Fruit fly (Drosophila melanogaster) whole organism, embryonic: ENCODE measurements around the gene PRL-1.

Experiments
- Adf1 ChIP-seq: fragments of 200-800 bp; sonication (Bioruptor generic); IDR thresholded peaks from 2 replicates; pipeline ENCODE4 v1.3.6; 2022; ENCODE audit warnings: missing biosample characterization, missing genetic modification characterization
- Atf6 ChIP-seq: fragments of 200-800 bp; sonication (Bioruptor generic); IDR thresholded peaks from 2 replicates; pipeline ENCODE4 v1.3.6; 2022; ENCODE audit warnings: missing biosample characterization, missing genetic modification characterization
- CG10654 ChIP-seq: fragments of 200-800 bp; sonication (Bioruptor generic); optimal IDR thresholded peaks from 2 replicates; lab custom pipeline; 2016; ENCODE audit warnings: missing biosample characterization, missing genetic modification characterization
- CG13296 ChIP-seq: fragments of 200-800 bp; sonication (Bioruptor generic); optimal IDR thresholded peaks from 3 replicates; lab custom pipeline; 2018; ENCODE audit warnings: missing biosample characterization, mild to moderate bottlenecking, missing genetic modification characterization
- CG13424 ChIP-seq: fragments of 200-800 bp; sonication (Bioruptor generic); optimal IDR thresholded peaks from 2 replicates; lab custom pipeline; 2019; ENCODE audit warnings: missing biosample characterization, mild to moderate bottlenecking, missing genetic modification characterization, moderate library complexity
- CG16779 ChIP-seq: fragments of 200-800 bp; sonication (Bioruptor generic); IDR thresholded peaks from 2 replicates; pipeline ENCODE4 v1.3.6; 2022; ENCODE audit warnings: missing biosample characterization, missing genetic modification characterization
- CG2120 ChIP-seq: fragments of 200-800 bp; sonication (Bioruptor generic); optimal IDR thresholded peaks from 3 replicates; lab custom pipeline; 2016; ENCODE audit warnings: missing biosample characterization, missing genetic modification characterization
- CG2199 ChIP-seq: fragments of 200-800 bp; sonication (Bioruptor generic); IDR thresholded peaks from 3 replicates; pipeline ENCODE4 v1.3.6; 2022; ENCODE audit warnings: missing biosample characterization, missing genetic modification characterization
- CG3163 ChIP-seq: fragments of 200-800 bp; sonication (Bioruptor generic); optimal IDR thresholded peaks from 3 replicates; lab custom pipeline; 2016; ENCODE audit warnings: missing biosample characterization, missing genetic modification characterization
- CG32772 ChIP-seq: fragments of 200-800 bp; sonication (Bioruptor generic); IDR thresholded peaks from 2 replicates; pipeline ENCODE4 v1.3.6; 2022; ENCODE audit warnings: missing biosample characterization, missing genetic modification characterization
- CG33213 ChIP-seq: fragments of 200-800 bp; sonication (Bioruptor generic); optimal IDR thresholded peaks from 3 replicates; lab custom pipeline; 2016; ENCODE audit warnings: missing biosample characterization, missing genetic modification characterization
- CG34224 ChIP-seq: fragments of 200-800 bp; sonication (Bioruptor generic); IDR thresholded peaks from 3 replicates; pipeline ENCODE4 v1.3.6; 2022; ENCODE audit warnings: missing biosample characterization, missing genetic modification characterization; ENCODE audit not compliant: partially characterized antibody
- CG5245 ChIP-seq: fragments of 200-800 bp; sonication (Bioruptor generic); optimal IDR thresholded peaks from 3 replicates; lab custom pipeline; 2016; ENCODE audit warnings: missing biosample characterization, missing genetic modification characterization
- CG7357 ChIP-seq: fragments of 200-800 bp; sonication (Bioruptor generic); IDR thresholded peaks from 3 replicates; pipeline ENCODE4 v1.3.6; 2022; ENCODE audit warnings: missing biosample characterization, missing genetic modification characterization
- CG7928 ChIP-seq: fragments of 200-800 bp; sonication (Bioruptor generic); optimal IDR thresholded peaks from 2 replicates; lab custom pipeline; 2017; ENCODE audit warnings: missing biosample characterization, mild to moderate bottlenecking, missing genetic modification characterization
- CG8290 ChIP-seq, 3 experiments: fragments of 200-800 bp; sonication (Bioruptor generic); optimal IDR thresholded peaks; 2 replicates each; lab custom pipeline; 2016 to 2019; ENCODE audit warnings: missing biosample characterization in 3 of 3, missing genetic modification characterization in 3 of 3, mild to moderate bottlenecking in 2 of 3, moderate library complexity in 1 of 3
- CG8359 ChIP-seq: fragments of 200-800 bp; sonication (Bioruptor generic); optimal IDR thresholded peaks from 2 replicates; lab custom pipeline; 2017; ENCODE audit warnings: missing biosample characterization, mild to moderate bottlenecking, missing genetic modification characterization, borderline replicate concordance
- CG8388 ChIP-seq: fragments of 200-800 bp; sonication (Bioruptor generic); optimal IDR thresholded peaks from 2 replicates; lab custom pipeline; 2019; ENCODE audit warnings: missing biosample characterization, mild to moderate bottlenecking, missing genetic modification characterization, moderate library complexity
- CG9609 ChIP-seq: fragments of 200-800 bp; sonication (Bioruptor generic); optimal IDR thresholded peaks from 3 replicates; lab custom pipeline; 2016; ENCODE audit warnings: missing biosample characterization, missing genetic modification characterization
- D19A ChIP-seq: fragments of 200-800 bp; optimal IDR thresholded peaks from 3 replicates; lab custom pipeline; 2019; ENCODE audit warnings: missing biosample characterization, mild to moderate bottlenecking, missing genetic modification characterization, moderate library complexity
- E2f1 ChIP-seq: fragments of 200-800 bp; sonication (Bioruptor generic); IDR thresholded peaks from 2 replicates; pipeline ENCODE4 v1.3.6; 2022; ENCODE audit warnings: missing biosample characterization, missing genetic modification characterization
- E2f2 ChIP-seq: fragments of 200-800 bp; sonication (Bioruptor generic); IDR thresholded peaks from 2 replicates; pipeline ENCODE4 v1.3.6; 2022; ENCODE audit warnings: missing biosample characterization, missing genetic modification characterization
- Jarid2 ChIP-seq: fragments of 200-800 bp; sonication (Bioruptor generic); optimal IDR thresholded peaks from 3 replicates; lab custom pipeline; 2017; ENCODE audit warnings: mild to moderate bottlenecking, missing biosample characterization, missing genetic modification reagents, missing genetic modification characterization
- Max ChIP-seq: fragments of 200-800 bp; sonication (Bioruptor generic); optimal IDR thresholded peaks from 2 replicates; lab custom pipeline; 2016; ENCODE audit warnings: missing biosample characterization, mild to moderate bottlenecking, missing genetic modification characterization
- Med ChIP-seq: fragments of 200-800 bp; sonication (Bioruptor generic); peaks from one replicate; lab custom pipeline; 2016; ENCODE audit warnings: missing biosample characterization, missing genetic modification characterization, mild to moderate bottlenecking, inconsistent platforms, moderate library complexity
- NfI ChIP-seq: fragments of 200-800 bp; sonication (Bioruptor generic); optimal IDR thresholded peaks from 3 replicates; lab custom pipeline; 2018; ENCODE audit warnings: missing biosample characterization, mild to moderate bottlenecking, missing genetic modification characterization, moderate library complexity
- Poxn ChIP-seq: fragments of 200-800 bp; sonication (Bioruptor generic); IDR thresholded peaks from 2 replicates; pipeline ENCODE4 v1.3.6; 2022; ENCODE audit warnings: missing biosample characterization, missing genetic modification characterization
- Trl ChIP-seq, 3 experiments: fragments of >200 bp in 2 of 3; fragments of 200-800 bp in 1 of 3; sonication (Bioruptor generic) in 1 of 3; optimal IDR thresholded peaks; 2 replicates in 1 of 3; 3 replicates in 2 of 3; lab custom pipeline; 2016 to 2017; ENCODE audit warnings: missing biosample characterization in 1 of 3, missing genetic modification characterization in 1 of 3
- amos ChIP-seq: fragments of 200-800 bp; sonication (Bioruptor generic); IDR thresholded peaks from 2 replicates; pipeline ENCODE4 v1.3.6; 2022; ENCODE audit warnings: missing biosample characterization, missing genetic modification characterization; ENCODE audit not compliant: partially characterized antibody
- cato ChIP-seq: fragments of 200-800 bp; sonication (Bioruptor generic); optimal IDR thresholded peaks from 2 replicates; lab custom pipeline; 2016; ENCODE audit warnings: missing biosample characterization, missing genetic modification characterization, borderline replicate concordance
- chinmo ChIP-seq: fragments of 200-800 bp; sonication (Bioruptor generic); IDR thresholded peaks from 4 replicates; pipeline ENCODE4 v1.3.6; 2022; ENCODE audit warnings: missing biosample characterization, missing genetic modification characterization; ENCODE audit not compliant: partially characterized antibody
- crp ChIP-seq, 2 experiments: fragments of 200-800 bp; sonication (Bioruptor generic); optimal IDR thresholded peaks; 2 replicates in 1 of 2; 3 replicates in 1 of 2; lab custom pipeline; 2017; ENCODE audit warnings: missing biosample characterization in 2 of 2, missing genetic modification characterization in 2 of 2, mild to moderate bottlenecking in 1 of 2, moderate library complexity in 1 of 2
- da ChIP-seq: fragments of 200-800 bp; sonication (Bioruptor generic); optimal IDR thresholded peaks from 2 replicates; lab custom pipeline; 2016; ENCODE audit warnings: missing biosample characterization, missing genetic modification characterization
- ewg ChIP-seq: fragments of 200-800 bp; sonication (Bioruptor generic); optimal IDR thresholded peaks from 3 replicates; lab custom pipeline; 2017; ENCODE audit warnings: mild to moderate bottlenecking, missing biosample characterization, missing genetic modification reagents, missing genetic modification characterization
- inv ChIP-seq: fragments of 200-800 bp; sonication (Bioruptor generic); IDR thresholded peaks from 2 replicates; pipeline ENCODE4 v1.3.6; 2022; ENCODE audit warnings: missing biosample characterization, missing genetic modification characterization; ENCODE audit not compliant: partially characterized antibody
- jing ChIP-seq: fragments of 200-800 bp; sonication (Bioruptor generic); optimal IDR thresholded peaks from 2 replicates; lab custom pipeline; 2018; ENCODE audit warnings: missing biosample characterization, mild to moderate bottlenecking, missing genetic modification characterization
- kah ChIP-seq: fragments of 200-800 bp; sonication (Bioruptor generic); optimal IDR thresholded peaks from 2 replicates; lab custom pipeline; 2018; ENCODE audit warnings: missing biosample characterization, mild to moderate bottlenecking, missing genetic modification characterization
- luna ChIP-seq: fragments of 200-800 bp; sonication (Bioruptor generic); optimal IDR thresholded peaks from 2 replicates; lab custom pipeline; 2016; ENCODE audit warnings: missing biosample characterization, missing genetic modification characterization
- p53 ChIP-seq: fragments of 200-800 bp; sonication (Bioruptor generic); optimal IDR thresholded peaks from 2 replicates; lab custom pipeline; 2016; ENCODE audit warnings: missing biosample characterization, missing genetic modification characterization
- scrt ChIP-seq: fragments of 200-800 bp; sonication (Bioruptor generic); optimal IDR thresholded peaks from 2 replicates; lab custom pipeline; 2018; ENCODE audit warnings: missing biosample characterization, mild to moderate bottlenecking, missing genetic modification characterization, moderate library complexity
- sens ChIP-seq: fragments of 200-800 bp; sonication (Bioruptor generic); peaks from one replicate; lab custom pipeline; 2016; ENCODE audit warnings: missing biosample characterization, missing genetic modification characterization
- sob ChIP-seq: fragments of 200-800 bp; sonication (Bioruptor generic); IDR thresholded peaks from 2 replicates; pipeline ENCODE4 v1.3.6; 2022; ENCODE audit warnings: missing biosample characterization, missing genetic modification characterization
- stc ChIP-seq: fragments of 200-800 bp; sonication (Bioruptor generic); IDR thresholded peaks from 2 replicates; pipeline ENCODE4 v1.3.6; 2022; ENCODE audit warnings: missing biosample characterization, missing genetic modification characterization
- tll ChIP-seq, 2 experiments: fragments of 200-800 bp in 1 of 2; fragments of >200 bp in 1 of 2; sonication (Bioruptor generic) in 1 of 2; optimal IDR thresholded peaks; 2 replicates each; lab custom pipeline; 2017 to 2019; ENCODE audit warnings: missing biosample characterization in 2 of 2, missing genetic modification characterization in 2 of 2, mild to moderate bottlenecking in 1 of 2, moderate library complexity in 1 of 2
- unc-4 ChIP-seq: fragments of 200-800 bp; sonication (Bioruptor generic); IDR thresholded peaks from 2 replicates; pipeline ENCODE4 v1.3.6; 2022; ENCODE audit warnings: missing biosample characterization, missing genetic modification characterization; ENCODE audit not compliant: partially characterized antibody

PRL-1 gene

DNA sequence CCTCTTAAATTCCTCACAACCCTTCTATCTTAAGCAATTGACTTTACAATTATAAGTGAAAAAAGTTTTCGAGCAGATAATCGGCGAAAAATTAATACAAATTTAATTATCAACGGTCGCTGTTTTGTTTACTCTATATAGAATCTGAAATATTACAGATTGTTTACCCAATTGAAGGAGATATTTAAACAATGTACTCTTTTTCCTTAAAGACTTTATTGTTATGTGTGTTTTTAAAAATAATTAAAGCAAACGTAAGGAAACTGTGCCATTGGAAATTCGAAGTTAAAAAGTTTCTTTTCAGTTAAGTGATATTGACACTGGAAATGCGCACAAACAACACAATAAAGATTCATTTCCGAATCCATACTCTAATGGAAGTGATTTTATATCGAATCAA lies 15.8 kb downstream of the PRL-1 start, which contains the start of gene CG42818:
Gene CG42818 (plus strand): TSS at position 301 of the 400 bp plus-strand sequence.
- no peak for TF ChIP-seq CG5245 (GFP tag; lab: Kevin White, UChicago)
- no peak for TF ChIP-seq E2f2
- no peak for TF ChIP-seq luna
- no peak for TF ChIP-seq CG2120 (GFP tag; lab: Kevin White, UChicago)
- no peak for TF ChIP-seq Trl (optimal IDR thresholded peaks at IDR 0.05; lab: Kevin White, UChicago)
- no peak for TF ChIP-seq Trl (GFP tag; optimal IDR thresholded peaks at IDR 0.05; lab: Kevin White, UChicago)
- TF ChIP-seq CG33213 (GFP tag; lab: Kevin White, UChicago) = no peak
- TF ChIP-seq chinmo = no peak
- TF ChIP-seq Poxn (GFP tag; lab: Robert Waterston, UW) = no peak
- TF ChIP-seq CG13424 = no peak
- TF ChIP-seq, all 482 proteins: peak for 0

DNA sequence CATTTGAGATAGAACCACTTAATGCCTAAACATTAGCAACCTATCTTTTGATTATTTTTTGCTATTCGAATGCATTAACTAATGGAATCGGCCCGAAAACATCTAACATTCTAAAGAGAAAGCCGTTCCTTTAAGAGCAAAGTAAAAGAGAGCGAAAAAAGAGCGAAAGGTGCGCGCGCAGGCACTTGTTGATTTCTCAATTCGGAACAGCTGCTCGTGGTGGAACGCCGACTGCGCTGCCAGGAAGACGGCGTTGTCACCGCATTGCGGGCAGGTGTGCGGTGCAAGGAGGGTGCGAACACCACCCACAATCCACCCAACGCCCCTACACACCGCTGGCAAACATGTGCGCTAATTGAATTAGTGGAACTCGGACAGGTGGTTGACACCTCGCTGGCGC lies 22.6 kb downstream of the PRL-1 start:
- TF ChIP-seq scrt (GFP tag; lab: Kevin White, UChicago) = peak; percentile 97
- TF ChIP-seq Trl (optimal IDR thresholded peaks at IDR 0.05; lab: Kevin White, UChicago) = peak; percentile 36 to 58
- no peak for TF ChIP-seq Trl (GFP tag; optimal IDR thresholded peaks at IDR 0.05; lab: Kevin White, UChicago)
- TF ChIP-seq E2f1 (GFP tag; lab: Robert Waterston, UW) = no peak
- TF ChIP-seq CG34224 (GFP tag; lab: Robert Waterston, UW) = 0 out of 3 replicates have a peak, but pooled peaks have one; percentile 33
- peak in 1 of 2 experiments; percentile 14 for TF ChIP-seq tll (GFP tag; optimal IDR thresholded peaks at IDR 0.05; lab: Kevin White, UChicago)
- TF ChIP-seq CG3163 (GFP tag; lab: Kevin White, UChicago) = peak; percentile 90
- TF ChIP-seq unc-4 (GFP tag; lab: Robert Waterston, UW) = no peak
- TF ChIP-seq kah (GFP tag; lab: Kevin White, UChicago) = peak; percentile 98
- peak in 1 of 2 experiments; percentile 72 for TF ChIP-seq crp (GFP tag; optimal IDR thresholded peaks at IDR 0.05; lab: Kevin White, UChicago)
- peak; percentile 87 for TF ChIP-seq Adf1 (GFP tag; lab: Robert Waterston, UW)
- TF ChIP-seq ewg (GFP tag; lab: Kevin White, UChicago) = peak; percentile 59

dm6 chr2L:16231265-16231664 lies 26.1 kb downstream of the PRL-1 start, which contains the start of gene Ca-Ma2d:
Gene Ca-Ma2d (plus strand): TSS chr2L:16231475.
- no peak for TF ChIP-seq CG8359 (GFP tag; lab: Kevin White, UChicago)
- TF ChIP-seq CG7928 (GFP tag; lab: Kevin White, UChicago) = no peak
- TF ChIP-seq inv (GFP tag; lab: Robert Waterston, UW) = no peak
- TF ChIP-seq Med (GFP tag; lab: Kevin White, UChicago) = peak; percentile 85
- TF ChIP-seq Atf6 (GFP tag; lab: Robert Waterston, UW) = no peak
- TF ChIP-seq da (GFP tag; lab: Kevin White, UChicago) = no peak
- no peak for TF ChIP-seq CG13296 (GFP tag; lab: Kevin White, UChicago)
- TF ChIP-seq amos (GFP tag; lab: Robert Waterston, UW) = peak; percentile 38; the same call in 1 of the 2 replicates
- no peak for TF ChIP-seq p53
- peak; percentile 62; the same call in 1 of the 2 replicates for TF ChIP-seq Adf1 (GFP tag; lab: Robert Waterston, UW)
- TF ChIP-seq sens (GFP tag; lab: Kevin White, UChicago) = peak; percentile 5
- TF ChIP-seq CG7357 (GFP tag; lab: Robert Waterston, UW) = no peak
- TF ChIP-seq Jarid2 (GFP tag; lab: Kevin White, UChicago) = peak; percentile 75
- no peak for TF ChIP-seq CG9609 (GFP tag; lab: Kevin White, UChicago)
- TF ChIP-seq CG16779 (GFP tag; lab: Robert Waterston, UW) = no peak
- no peak for TF ChIP-seq CG8290 (GFP tag; optimal IDR thresholded peaks at IDR 0.05; lab: Kevin White, UChicago)
- no peak for TF ChIP-seq CG8290 (tag; optimal IDR thresholded peaks at IDR 0.05; lab: Kevin White, UChicago)
- TF ChIP-seq jing = no peak
- peak; percentile 48; the same call in 1 of the 3 replicates for TF ChIP-seq CG2199 (GFP tag; lab: Robert Waterston, UW)
- TF ChIP-seq NfI (GFP tag; lab: Kevin White, UChicago) = no peak
- no peak for TF ChIP-seq CG10654
- peak; percentile 75 for TF ChIP-seq scrt (GFP tag; lab: Kevin White, UChicago)
- no peak for TF ChIP-seq stc (GFP tag; lab: Robert Waterston, UW)
- TF ChIP-seq CG8388 = no peak
- TF ChIP-seq CG32772 (GFP tag; lab: Robert Waterston, UW) = no peak
- TF ChIP-seq cato (GFP tag; lab: Kevin White, UChicago) = no peak
- TF ChIP-seq crp (GFP tag; optimal IDR thresholded peaks at IDR 0.05; lab: Kevin White, UChicago) = peak in 1 of 2 experiments; percentile 78
- peak; percentile 9 for TF ChIP-seq D19A (tag; lab: Kevin White, UChicago)
- TF ChIP-seq sob (GFP tag; lab: Robert Waterston, UW) = no peak
- TF ChIP-seq Max = no peak
